Worm (Caenorhabditis elegans): Measurements from ENCODE around the gene Y15E3A.5.

The Y15E3A.5 gene

ce11 chrX:15310986-15311385, 29.4 kb upstream of the Y15E3A.5 start:
- no peak for TF ChIP-seq ceh-13 (GFP tag; optimal IDR thresholded peaks at IDR 0.05)
- no peak for TF ChIP-seq tra-4 (tag; optimal IDR thresholded peaks at IDR 0.05)
- TF ChIP-seq tbx-37 (GFP tag; conservative IDR thresholded peaks at IDR 0.05) = no peak
- TF ChIP-seq scrt-1 (GFP tag; IDR thresholded peaks at IDR 0.05) = no peak
- TF ChIP-seq sea-1 (GFP tag; conservative IDR thresholded peaks at IDR 0.05) = no peak
- TF ChIP-seq ets-7 (tag; optimal IDR thresholded peaks at IDR 0.05) = no peak
- no peak for TF ChIP-seq pes-1 (GFP tag; IDR thresholded peaks at IDR 0.05)
- TF ChIP-seq hmg-4 (GFP tag; optimal IDR thresholded peaks at IDR 0.05) = no peak
- TF ChIP-seq ama-1 (optimal IDR thresholded peaks at IDR 0.05) = no peak
- no peak for TF ChIP-seq hnd-1 (tag; optimal IDR thresholded peaks at IDR 0.05)
- TF ChIP-seq aly-1 (tag; optimal IDR thresholded peaks at IDR 0.05) = no peak

ce11 chrX:15312073-15312472, 28.3 kb upstream of the Y15E3A.5 start:
- TF ChIP-seq pes-1 (GFP tag; IDR thresholded peaks at IDR 0.05) = no peak
- TF ChIP-seq tra-4 (tag; optimal IDR thresholded peaks at IDR 0.05) = no peak
- no peak for TF ChIP-seq hmbx-1 (tag; optimal IDR thresholded peaks at IDR 0.05)
- TF ChIP-seq sea-1 (GFP tag; conservative IDR thresholded peaks at IDR 0.05) = no peak
- no peak for TF ChIP-seq aly-1 (tag; optimal IDR thresholded peaks at IDR 0.05)
- no peak for TF ChIP-seq ama-1 (optimal IDR thresholded peaks at IDR 0.05)
- no peak for TF ChIP-seq hmg-4 (GFP tag; optimal IDR thresholded peaks at IDR 0.05)
- no peak for TF ChIP-seq B0310.2 (tag; optimal IDR thresholded peaks at IDR 0.05)
- no peak for TF ChIP-seq tbx-37 (GFP tag; conservative IDR thresholded peaks at IDR 0.05)
- TF ChIP-seq F13C5.2 (tag; optimal IDR thresholded peaks at IDR 0.05) = no peak
- no peak for TF ChIP-seq flt-1 (GFP tag; IDR thresholded peaks at IDR 0.05)

- no peak for TF ChIP-seq tbx-37 (GFP tag; conservative IDR thresholded peaks at IDR 0.05)
- TF ChIP-seq F13C5.2 (tag; optimal IDR thresholded peaks at IDR 0.05) = no peak
- no peak for TF ChIP-seq tbx-11 (GFP tag; IDR thresholded peaks at IDR 0.05)
Observed at ce11 chrX:15312681-15313080, 27.7 kb upstream of the Y15E3A.5 start.

DNA sequence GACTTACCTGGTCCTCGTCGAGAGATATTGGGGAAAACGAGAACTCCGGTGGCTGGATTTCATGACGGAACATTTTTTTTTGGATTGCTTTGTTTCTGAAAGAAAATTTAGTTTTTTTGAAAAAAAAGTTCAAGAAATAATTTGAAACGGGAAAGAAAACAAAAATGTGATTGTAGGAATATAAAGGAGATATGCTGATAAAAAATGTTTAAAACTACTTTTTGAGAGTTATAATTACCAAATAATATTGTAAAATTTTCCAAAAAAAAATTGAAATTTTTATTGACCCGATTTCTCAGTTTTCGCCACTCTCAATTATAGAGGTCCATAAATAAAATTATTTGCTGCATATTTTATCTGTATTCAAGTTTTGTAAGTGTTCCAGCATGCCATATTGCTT, 23.2 kb upstream of the Y15E3A.5 start, which contains the start of gene glb-28:
Gene glb-28, minus strand, starts transcription at position 101 of the 400 bp plus-strand sequence.
- TF ChIP-seq hnd-1 (tag; optimal IDR thresholded peaks at IDR 0.05) = no peak
- TF ChIP-seq F13C5.2 (tag; optimal IDR thresholded peaks at IDR 0.05) = no peak
- no peak for TF ChIP-seq tbx-11 (GFP tag; IDR thresholded peaks at IDR 0.05)
- no peak for TF ChIP-seq scrt-1 (GFP tag; IDR thresholded peaks at IDR 0.05)
- TF ChIP-seq ets-7 (tag; optimal IDR thresholded peaks at IDR 0.05) = no peak
- TF ChIP-seq flt-1 (GFP tag; IDR thresholded peaks at IDR 0.05) = no peak
- TF ChIP-seq hmbx-1 (tag; optimal IDR thresholded peaks at IDR 0.05) = no peak
- no peak for TF ChIP-seq hmg-4 (GFP tag; optimal IDR thresholded peaks at IDR 0.05)
- TF ChIP-seq ceh-36 (tag; optimal IDR thresholded peaks at IDR 0.05) = no peak
- no peak for TF ChIP-seq tbx-37 (GFP tag; conservative IDR thresholded peaks at IDR 0.05)
- TF ChIP-seq pes-1 (GFP tag; IDR thresholded peaks at IDR 0.05) = no peak
- no peak for TF ChIP-seq ceh-13 (GFP tag; optimal IDR thresholded peaks at IDR 0.05)
- no peak for TF ChIP-seq sea-1 (GFP tag; conservative IDR thresholded peaks at IDR 0.05)
- TF ChIP-seq tra-4 (tag; optimal IDR thresholded peaks at IDR 0.05) = no peak
- no peak for TF ChIP-seq ama-1 (optimal IDR thresholded peaks at IDR 0.05)
- no peak for TF ChIP-seq aly-1 (tag; optimal IDR thresholded peaks at IDR 0.05)
- TF ChIP-seq B0310.2 (tag; optimal IDR thresholded peaks at IDR 0.05) = no peak

DNA sequence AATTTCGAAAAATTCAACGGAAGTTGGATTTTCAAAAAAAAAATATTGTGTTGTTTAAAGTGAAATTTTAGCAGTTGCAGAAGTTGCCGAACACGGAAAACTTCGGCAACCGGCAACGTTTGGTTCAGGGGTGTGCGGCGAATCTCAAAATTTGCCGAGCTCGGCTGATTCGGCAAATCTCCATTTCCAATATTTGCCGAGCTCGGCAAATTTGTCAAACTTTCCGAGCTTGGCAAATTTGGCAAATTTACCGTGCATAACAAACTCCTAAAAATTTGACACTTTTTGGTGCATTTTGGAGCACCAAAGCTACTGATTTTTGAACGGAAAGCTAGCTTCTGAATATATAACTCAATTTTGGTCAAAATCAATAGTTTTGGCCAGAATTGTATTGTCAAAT, 19.1 kb upstream of the Y15E3A.5 start:
- TF ChIP-seq F13C5.2 (tag; optimal IDR thresholded peaks at IDR 0.05) (no peak), ceh-36 (tag; optimal IDR thresholded peaks at IDR 0.05) (no peak), hnd-1 (tag; optimal IDR thresholded peaks at IDR 0.05) (no peak), sea-1 (GFP tag; conservative IDR thresholded peaks at IDR 0.05) (no peak), ama-1 (optimal IDR thresholded peaks at IDR 0.05) (no peak), ceh-13 (GFP tag; optimal IDR thresholded peaks at IDR 0.05) (no peak), tra-4 (tag; optimal IDR thresholded peaks at IDR 0.05) (no peak), tbx-37 (GFP tag; conservative IDR thresholded peaks at IDR 0.05) (no peak), hmbx-1 (tag; optimal IDR thresholded peaks at IDR 0.05) (no peak), flt-1 (GFP tag; IDR thresholded peaks at IDR 0.05) (no peak), B0310.2 (tag; optimal IDR thresholded peaks at IDR 0.05) (no peak), tbx-11 (GFP tag; IDR thresholded peaks at IDR 0.05) (no peak), pes-1 (GFP tag; IDR thresholded peaks at IDR 0.05) (no peak), scrt-1 (GFP tag; IDR thresholded peaks at IDR 0.05) (no peak), ets-7 (tag; optimal IDR thresholded peaks at IDR 0.05) (no peak), hmg-4 (GFP tag; optimal IDR thresholded peaks at IDR 0.05) (no peak), aly-1 (tag; optimal IDR thresholded peaks at IDR 0.05) (no peak)

DNA sequence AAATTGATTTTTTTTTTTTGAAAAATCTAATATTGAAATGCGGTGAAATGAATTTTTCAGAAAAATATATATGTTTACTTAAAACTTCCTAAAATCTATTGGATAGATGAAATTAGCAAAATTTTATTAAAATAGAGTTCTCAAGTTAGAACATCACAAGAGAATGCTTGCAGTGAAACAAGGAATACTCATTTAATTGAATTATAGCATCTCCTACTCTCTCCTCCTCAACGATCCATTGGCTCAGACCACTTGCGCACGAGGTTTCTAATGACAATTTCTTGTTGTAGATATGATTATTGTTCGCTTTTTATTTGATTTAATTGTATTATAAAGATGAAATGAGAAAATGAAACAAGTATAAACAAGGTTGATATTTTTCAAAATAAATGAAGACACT, 18.6 kb upstream of the Y15E3A.5 start:
- TF ChIP-seq sea-1 (GFP tag; conservative IDR thresholded peaks at IDR 0.05) = no peak
- TF ChIP-seq ets-7 (tag; optimal IDR thresholded peaks at IDR 0.05) = no peak
- no peak for TF ChIP-seq flt-1 (GFP tag; IDR thresholded peaks at IDR 0.05)
- no peak for TF ChIP-seq F13C5.2 (tag; optimal IDR thresholded peaks at IDR 0.05)
- no peak for TF ChIP-seq pes-1 (GFP tag; IDR thresholded peaks at IDR 0.05)
- no peak for TF ChIP-seq scrt-1 (GFP tag; IDR thresholded peaks at IDR 0.05)
- no peak for TF ChIP-seq tra-4 (tag; optimal IDR thresholded peaks at IDR 0.05)
- TF ChIP-seq ama-1 (optimal IDR thresholded peaks at IDR 0.05) = no peak
- TF ChIP-seq ceh-13 (GFP tag; optimal IDR thresholded peaks at IDR 0.05) = no peak
- TF ChIP-seq ceh-36 (tag; optimal IDR thresholded peaks at IDR 0.05) = no peak
- TF ChIP-seq tbx-37 (GFP tag; conservative IDR thresholded peaks at IDR 0.05) = no peak
- no peak for TF ChIP-seq hmg-4 (GFP tag; optimal IDR thresholded peaks at IDR 0.05)

- TF ChIP-seq F13C5.2 (tag; optimal IDR thresholded peaks at IDR 0.05) (no peak), ceh-13 (GFP tag; optimal IDR thresholded peaks at IDR 0.05) (no peak), scrt-1 (GFP tag; IDR thresholded peaks at IDR 0.05) (no peak), B0310.2 (tag; optimal IDR thresholded peaks at IDR 0.05) (no peak), ets-7 (tag; optimal IDR thresholded peaks at IDR 0.05) (no peak), aly-1 (tag; optimal IDR thresholded peaks at IDR 0.05) (no peak), tbx-37 (GFP tag; conservative IDR thresholded peaks at IDR 0.05) (no peak), hmg-4 (GFP tag; optimal IDR thresholded peaks at IDR 0.05) (no peak), tbx-11 (GFP tag; IDR thresholded peaks at IDR 0.05) (no peak), flt-1 (GFP tag; IDR thresholded peaks at IDR 0.05) (no peak), tra-4 (tag; optimal IDR thresholded peaks at IDR 0.05) (no peak), hnd-1 (tag; optimal IDR thresholded peaks at IDR 0.05) (no peak), hmbx-1 (tag; optimal IDR thresholded peaks at IDR 0.05) (no peak), ceh-36 (tag; optimal IDR thresholded peaks at IDR 0.05) (no peak), pes-1 (GFP tag; IDR thresholded peaks at IDR 0.05) (no peak), sea-1 (GFP tag; conservative IDR thresholded peaks at IDR 0.05) (no peak)
Observed at ce11 chrX:15325709-15326108, 14.6 kb upstream of the Y15E3A.5 start, which contains the start of gene Y15E3A.3. Gene Y15E3A.3, minus strand, starts transcription at chrX:15325809.
